Worm (Caenorhabditis elegans) whole organism, L1 larva: ENCODE results near the gene F46E10.3.

Experiments
- C34B4.2 ChIP-seq: sonication (generic microtip); optimal IDR thresholded peaks from 2 replicates; lab custom pipeline; 2017; ENCODE audit warnings: mild to moderate bottlenecking, missing genetic modification characterization, missing compliant biosample characterization
- aha-1 ChIP-seq: fragments of 150-350 bp; optimal IDR thresholded peaks from 2 replicates; lab custom pipeline; 2014; ENCODE audit warnings: missing biosample characterization, missing genetic modification characterization
- blmp-1 ChIP-seq: fragments of 150-350 bp; optimal IDR thresholded peaks from 2 replicates; lab custom pipeline; 2014; ENCODE audit warnings: missing biosample characterization, missing genetic modification characterization
- ceh-82 ChIP-seq, 3 experiments: fragments of 150-350 bp in 1 of 3; sonication (generic microtip) in 2 of 3; optimal IDR thresholded peaks; 2 replicates each; lab custom pipeline; 2014 to 2017; ENCODE audit warnings: missing biosample characterization in 3 of 3, missing genetic modification characterization in 3 of 3
- ceh-88 ChIP-seq: fragments of 200-800 bp; sonication (Bioruptor generic); IDR thresholded peaks from 2 replicates; pipeline ENCODE4 v1.3.6; 2022; ENCODE audit warnings: missing genetic modification characterization, missing compliant biosample characterization
- ceh-90 ChIP-seq: sonication (generic microtip); optimal IDR thresholded peaks from 2 replicates; lab custom pipeline; 2016; ENCODE audit warnings: missing genetic modification characterization, missing compliant biosample characterization
- ces-1 ChIP-seq: fragments of 150-350 bp; optimal IDR thresholded peaks from 2 replicates; lab custom pipeline; 2014; ENCODE audit warnings: missing biosample characterization, missing genetic modification reagents, missing genetic modification characterization
- egl-13 ChIP-seq: sonication (generic microtip); optimal IDR thresholded peaks from 2 replicates; lab custom pipeline; 2016; ENCODE audit warnings: missing genotype, missing genetic modification reagents, missing genetic modification characterization, missing compliant biosample characterization
- egl-27 ChIP-seq, 2 experiments: fragments of 150-350 bp in 1 of 2; sonication (generic microtip); optimal IDR thresholded peaks; 3 replicates each; lab custom pipeline; 2017 to 2018; ENCODE audit warnings: missing biosample characterization in 2 of 2, missing genetic modification characterization in 2 of 2, missing genetic modification reagents in 2 of 2
- elt-3 ChIP-seq, 6 experiments: fragments of 150-350 bp in 1 of 6; sonication (generic microtip); optimal IDR thresholded peaks; 2 replicates each; lab custom pipeline; 2017 to 2018; ENCODE audit warnings: missing biosample characterization in 6 of 6, missing genetic modification characterization in 6 of 6, inconsistent platforms in 1 of 6
- fkh-10 ChIP-seq: sonication (generic microtip); optimal IDR thresholded peaks from 2 replicates; lab custom pipeline; 2017; ENCODE audit warnings: missing biosample characterization, missing genetic modification reagents, missing genetic modification characterization
- fkh-4 ChIP-seq: sonication (generic microtip); optimal IDR thresholded peaks from 2 replicates; lab custom pipeline; 2016; ENCODE audit warnings: missing compliant biosample characterization, missing genetic modification characterization, borderline replicate concordance
- fkh-8 ChIP-seq: sonication (generic microtip); optimal IDR thresholded peaks from 2 replicates; lab custom pipeline; 2016; ENCODE audit warnings: mild to moderate bottlenecking, missing genetic modification characterization, missing compliant biosample characterization
- fos-1 ChIP-seq: fragments of 150-350 bp; optimal IDR thresholded peaks from 2 replicates; lab custom pipeline; 2014; ENCODE audit warnings: missing biosample characterization, missing genetic modification characterization
- hlh-17 ChIP-seq: fragments of 200-800 bp; sonication (Bioruptor generic); optimal IDR thresholded peaks from 2 replicates; lab custom pipeline; 2018; ENCODE audit warnings: missing genetic modification characterization, mild to moderate bottlenecking, missing compliant biosample characterization, moderate library complexity, borderline replicate concordance
- hlh-4 ChIP-seq: sonication (generic microtip); optimal IDR thresholded peaks from 2 replicates; lab custom pipeline; 2016; ENCODE audit warnings: mild to moderate bottlenecking, missing genetic modification characterization, missing compliant biosample characterization
- hpl-2 ChIP-seq: fragments of 150-350 bp; optimal IDR thresholded peaks from 2 replicates; lab custom pipeline; 2014; ENCODE audit warnings: missing biosample characterization, missing genetic modification reagents, missing genetic modification characterization
- irx-1 ChIP-seq: sonication (generic microtip); optimal IDR thresholded peaks from 2 replicates; lab custom pipeline; 2016; ENCODE audit warnings: missing genetic modification characterization, missing compliant biosample characterization
- jun-1 ChIP-seq: fragments of 150-350 bp; optimal IDR thresholded peaks from 2 replicates; lab custom pipeline; 2014; ENCODE audit warnings: missing biosample characterization, missing genetic modification reagents, missing genetic modification characterization
- lin-14 ChIP-seq: fragments of 200-800 bp; sonication (Bioruptor generic); optimal IDR thresholded peaks from 2 replicates; lab custom pipeline; 2018; ENCODE audit warnings: mild to moderate bottlenecking, missing genetic modification characterization, moderate library complexity, missing compliant biosample characterization
- lin-39 ChIP-seq: fragments of 150-350 bp; optimal IDR thresholded peaks from 2 replicates; lab custom pipeline; 2014; ENCODE audit warnings: missing biosample characterization, missing genetic modification reagents, missing genetic modification characterization
- lir-3 ChIP-seq: sonication (generic microtip); optimal IDR thresholded peaks from 2 replicates; lab custom pipeline; 2016; ENCODE audit warnings: mild to moderate bottlenecking, missing genetic modification characterization, moderate library complexity, missing compliant biosample characterization; ENCODE audit not compliant: poor library complexity
- lsy-2 ChIP-seq, 2 experiments: fragments of 150-350 bp; optimal IDR thresholded peaks; 2 replicates each; lab custom pipeline; 2014; ENCODE audit warnings: missing biosample characterization in 2 of 2, missing genetic modification characterization in 2 of 2
- mab-9 ChIP-seq: fragments of 200-800 bp; sonication (Bioruptor generic); IDR thresholded peaks from 2 replicates; pipeline ENCODE4 v1.3.6; 2022; ENCODE audit warnings: missing genetic modification reagents, missing genetic modification characterization, missing compliant biosample characterization
- mdl-1 ChIP-seq, 2 experiments: fragments of 150-350 bp; optimal IDR thresholded peaks; 2 replicates each; lab custom pipeline; 2014 to 2017; ENCODE audit warnings: missing biosample characterization in 2 of 2, missing genetic modification characterization in 2 of 2, inconsistent platforms in 1 of 2
- mef-2 ChIP-seq: fragments of 150-350 bp; optimal IDR thresholded peaks from 2 replicates; lab custom pipeline; 2014; ENCODE audit warnings: missing biosample characterization, missing genetic modification characterization
- mep-1 ChIP-seq: fragments of 150-350 bp; optimal IDR thresholded peaks from 2 replicates; lab custom pipeline; 2014; ENCODE audit warnings: missing biosample characterization, missing genetic modification characterization
- nhr-11 ChIP-seq: fragments of 150-350 bp; optimal IDR thresholded peaks from 2 replicates; lab custom pipeline; 2014; ENCODE audit warnings: missing biosample characterization, missing genetic modification characterization
- nhr-12 ChIP-seq: sonication (generic microtip); optimal IDR thresholded peaks from 2 replicates; lab custom pipeline; 2017; ENCODE audit warnings: missing biosample characterization, missing genetic modification characterization
- nhr-20 ChIP-seq: sonication (generic microtip); optimal IDR thresholded peaks from 2 replicates; lab custom pipeline; 2016; ENCODE audit warnings: mild to moderate bottlenecking, missing genetic modification characterization, missing compliant biosample characterization
- nhr-28 ChIP-seq: fragments of 150-350 bp; optimal IDR thresholded peaks from 2 replicates; lab custom pipeline; 2014; ENCODE audit warnings: missing biosample characterization, missing genetic modification characterization
- nhr-47 ChIP-seq: sonication (generic microtip); optimal IDR thresholded peaks from 2 replicates; lab custom pipeline; 2016; ENCODE audit warnings: mild to moderate bottlenecking, missing genetic modification characterization, moderate library complexity, missing compliant biosample characterization
- nhr-71 ChIP-seq: sonication (generic microtip); optimal IDR thresholded peaks from 2 replicates; lab custom pipeline; 2016; ENCODE audit warnings: mild to moderate bottlenecking, missing genetic modification characterization, moderate library complexity, missing compliant biosample characterization
- nhr-77 ChIP-seq: fragments of 150-350 bp; optimal IDR thresholded peaks from 2 replicates; lab custom pipeline; 2014; ENCODE audit warnings: missing biosample characterization, missing genetic modification characterization
- nhr-84 ChIP-seq: sonication (generic microtip); optimal IDR thresholded peaks from 2 replicates; lab custom pipeline; 2017; ENCODE audit warnings: missing biosample characterization, missing genetic modification characterization
- nhr-90 ChIP-seq: sonication (generic microtip); optimal IDR thresholded peaks from 2 replicates; lab custom pipeline; 2016; ENCODE audit warnings: mild to moderate bottlenecking, missing genetic modification characterization, missing compliant biosample characterization; ENCODE audit not compliant: poor library complexity
- pqm-1 ChIP-seq: sonication (generic microtip); optimal IDR thresholded peaks from 3 replicates; lab custom pipeline; 2017; ENCODE audit warnings: missing biosample characterization, missing genetic modification characterization
- rnt-1 ChIP-seq: sonication (generic microtip); optimal IDR thresholded peaks from 2 replicates; lab custom pipeline; 2016; ENCODE audit warnings: mild to moderate bottlenecking, missing genetic modification characterization, moderate library complexity, missing compliant biosample characterization
- snu-23 ChIP-seq: sonication (generic microtip); optimal IDR thresholded peaks from 2 replicates; lab custom pipeline; 2016; ENCODE audit warnings: missing genetic modification characterization, missing compliant biosample characterization
- sptf-1 ChIP-seq: fragments of 150-350 bp; optimal IDR thresholded peaks from 2 replicates; lab custom pipeline; 2014; ENCODE audit warnings: missing biosample characterization, missing genetic modification characterization
- sup-37 ChIP-seq: fragments of 200-800 bp; sonication (Bioruptor generic); optimal IDR thresholded peaks from 2 replicates; lab custom pipeline; 2018; ENCODE audit warnings: mild to moderate bottlenecking, missing genetic modification characterization, missing compliant biosample characterization
- swsn-7 ChIP-seq: sonication (generic microtip); optimal IDR thresholded peaks from 2 replicates; lab custom pipeline; 2016; ENCODE audit warnings: missing genetic modification characterization, missing compliant biosample characterization
- tlp-1 ChIP-seq: fragments of 150-350 bp; optimal IDR thresholded peaks from 2 replicates; lab custom pipeline; 2014; ENCODE audit warnings: missing biosample characterization, missing genetic modification characterization
- unc-130 ChIP-seq: fragments of 150-350 bp; optimal IDR thresholded peaks from 2 replicates; lab custom pipeline; 2017; ENCODE audit warnings: missing biosample characterization, missing genetic modification characterization, inconsistent platforms
- unc-30 ChIP-seq: sonication (generic microtip); optimal IDR thresholded peaks from 2 replicates; lab custom pipeline; 2017; ENCODE audit warnings: missing biosample characterization, missing genetic modification characterization
- unc-98 ChIP-seq: fragments of 200-800 bp; sonication (Bioruptor generic); IDR thresholded peaks from 2 replicates; pipeline ENCODE4 v1.3.6; 2022; ENCODE audit warnings: missing genetic modification characterization, missing compliant biosample characterization
- xbp-1 ChIP-seq: sonication (generic microtip); optimal IDR thresholded peaks from 2 replicates; lab custom pipeline; 2016; ENCODE audit warnings: missing genetic modification characterization, missing compliant biosample characterization
- zag-1 ChIP-seq: fragments of 150-350 bp; optimal IDR thresholded peaks from 2 replicates; lab custom pipeline; 2014; ENCODE audit warnings: missing biosample characterization, missing genetic modification characterization
- zip-4 ChIP-seq: fragments of 200-800 bp; sonication (Bioruptor generic); optimal IDR thresholded peaks from 2 replicates; lab custom pipeline; 2018; ENCODE audit warnings: mild to moderate bottlenecking, missing genetic modification characterization, moderate library complexity, missing compliant biosample characterization
- ztf-11 ChIP-seq, 2 experiments: sonication (generic microtip); optimal IDR thresholded peaks; 2 replicates each; lab custom pipeline; 2016 to 2017; ENCODE audit warnings: missing genetic modification characterization in 2 of 2, missing biosample characterization in 1 of 2, missing compliant biosample characterization in 1 of 2
- ztf-4 ChIP-seq: fragments of 150-350 bp; optimal IDR thresholded peaks from 2 replicates; lab custom pipeline; 2014; ENCODE audit warnings: missing biosample characterization, missing genetic modification characterization

Gene F46E10.3

DNA sequence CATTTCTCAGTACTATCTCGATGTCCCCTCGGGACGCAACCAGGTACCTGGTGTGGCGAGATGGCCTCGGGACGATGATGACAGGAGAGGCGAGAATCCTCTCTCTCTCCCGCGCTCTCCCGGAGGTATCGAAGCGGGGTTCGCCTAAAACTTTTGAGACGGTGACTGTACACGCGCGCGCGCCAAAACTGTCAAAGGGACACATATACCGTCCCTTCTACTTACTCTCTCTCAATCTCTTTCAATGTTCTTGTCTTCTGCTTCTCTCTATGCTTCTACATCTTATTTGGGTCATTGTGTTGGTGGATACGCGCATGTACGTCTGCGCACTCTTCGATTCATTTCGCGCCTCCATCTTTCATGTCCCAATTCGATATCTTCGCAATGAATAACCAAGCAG lies 23.8 kb downstream of the F46E10.3 start (continued):
- peak; percentile 47 for TF ChIP-seq snu-23 (GFP tag; lab: Kevin White, UChicago)
- no peak for TF ChIP-seq jun-1 (tag; lab: Kevin White, UChicago)
- TF ChIP-seq sptf-1 (tag; lab: Kevin White, UChicago) = no peak
- peak in 1 of 6 experiments; percentile 48 for TF ChIP-seq elt-3 (tag; optimal IDR thresholded peaks at IDR 0.05; lab: Kevin White, UChicago)
- TF ChIP-seq egl-27 (tag; optimal IDR thresholded peaks at IDR 0.05; lab: Kevin White, UChicago) = no peak
- peak; percentile 11 for TF ChIP-seq mep-1 (tag; lab: Kevin White, UChicago)
- no peak for TF ChIP-seq egl-13 (tag; lab: Kevin White, UChicago)
- TF ChIP-seq ces-1 = no peak
- no peak for TF ChIP-seq nhr-28 (tag; lab: Kevin White, UChicago)
- no peak for TF ChIP-seq zip-4 (GFP tag; lab: Kevin White, UChicago)
- TF ChIP-seq lsy-2 (tag; optimal IDR thresholded peaks at IDR 0.05; lab: Kevin White, UChicago) = peak in 1 of 2 experiments; percentile 38
- TF ChIP-seq zag-1 (tag; lab: Kevin White, UChicago) = no peak
- no peak for TF ChIP-seq C34B4.2 (tag; lab: Kevin White, UChicago)
- TF ChIP-seq ceh-82 (tag; optimal IDR thresholded peaks at IDR 0.05; lab: Kevin White, UChicago) = no peak
- no peak for TF ChIP-seq unc-98
- no peak for TF ChIP-seq fkh-4 (tag; lab: Kevin White, UChicago)
- TF ChIP-seq ztf-4 (tag; lab: Kevin White, UChicago) = no peak
- TF ChIP-seq fkh-10 (GFP tag; lab: Kevin White, UChicago) = no peak
- TF ChIP-seq nhr-11 (tag; lab: Kevin White, UChicago) = no peak
- TF ChIP-seq hlh-4 = no peak
- TF ChIP-seq nhr-12 (tag; lab: Kevin White, UChicago) = no peak
- TF ChIP-seq nhr-84 (tag; lab: Kevin White, UChicago) = no peak
- no peak for TF ChIP-seq xbp-1
- no peak for TF ChIP-seq sup-37 (GFP tag; lab: Kevin White, UChicago)
- TF ChIP-seq mab-9 (GFP tag; lab: Robert Waterston, UW) = no peak
- no peak for TF ChIP-seq ceh-88 (GFP tag; lab: Robert Waterston, UW)
- no peak for TF ChIP-seq fos-1 (tag; lab: Kevin White, UChicago)
- TF ChIP-seq lin-39 = no peak
- TF ChIP-seq aha-1 (tag; lab: Kevin White, UChicago) = no peak
- no peak for TF ChIP-seq nhr-47 (tag; lab: Kevin White, UChicago)
- TF ChIP-seq mdl-1 (tag; optimal IDR thresholded peaks at IDR 0.05; lab: Kevin White, UChicago) = peak in 1 of 2 experiments; percentile 22
- no peak for TF ChIP-seq nhr-77
- TF ChIP-seq hlh-17 (GFP tag; lab: Kevin White, UChicago) = no peak
- TF ChIP-seq ztf-11 (tag; optimal IDR thresholded peaks at IDR 0.05; lab: Kevin White, UChicago) = no peak
- TF ChIP-seq lir-3 = no peak
- no peak for TF ChIP-seq fkh-8 (tag; lab: Kevin White, UChicago)
- peak; percentile 63 for TF ChIP-seq blmp-1 (tag; lab: Kevin White, UChicago)
- TF ChIP-seq unc-30 (tag; lab: Kevin White, UChicago) = no peak
- no peak for TF ChIP-seq hpl-2

DNA sequence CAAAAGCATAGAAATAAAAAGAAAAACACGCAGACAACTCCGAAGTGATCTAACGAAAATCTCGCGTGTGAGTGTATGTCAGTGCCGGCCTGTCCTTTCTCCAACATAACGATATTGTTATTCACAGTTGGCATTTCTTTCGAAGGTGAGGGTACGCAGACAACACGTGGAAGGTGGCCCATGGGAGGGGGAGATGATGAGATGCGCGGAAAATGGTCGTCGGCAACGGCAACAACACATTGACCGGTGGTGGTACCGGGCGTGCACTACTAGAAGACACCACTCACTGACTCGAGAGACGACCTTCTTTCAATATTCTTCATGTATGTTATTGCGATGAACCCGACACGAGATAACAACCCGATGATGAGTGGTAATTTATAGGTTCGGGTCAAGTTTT lies 26.9 kb downstream of the F46E10.3 start:
- no peak for TF ChIP-seq unc-30 (tag; lab: Kevin White, UChicago)
- no peak for TF ChIP-seq pqm-1 (tag; lab: Kevin White, UChicago)
- peak; percentile 40 for TF ChIP-seq mep-1 (tag; lab: Kevin White, UChicago)
- TF ChIP-seq nhr-71 (tag; lab: Kevin White, UChicago) = peak; percentile 6
- peak; percentile 28 for TF ChIP-seq nhr-90 (tag; lab: Kevin White, UChicago)
- peak; percentile 42 for TF ChIP-seq snu-23 (GFP tag; lab: Kevin White, UChicago)
- TF ChIP-seq nhr-12 (tag; lab: Kevin White, UChicago) = no peak
- no peak for TF ChIP-seq lir-3
- no peak for TF ChIP-seq ces-1
- TF ChIP-seq nhr-28 (tag; lab: Kevin White, UChicago) = no peak
- TF ChIP-seq ceh-90 (tag; lab: Kevin White, UChicago) = no peak
- TF ChIP-seq unc-130 = no peak
- peak; percentile 41 for TF ChIP-seq nhr-20 (tag; lab: Kevin White, UChicago)
- TF ChIP-seq mef-2 (tag; lab: Kevin White, UChicago) = no peak
- no peak for TF ChIP-seq tlp-1 (tag; lab: Kevin White, UChicago)
- no peak for TF ChIP-seq ztf-4 (tag; lab: Kevin White, UChicago)
- no peak for TF ChIP-seq nhr-47 (tag; lab: Kevin White, UChicago)
- no peak for TF ChIP-seq swsn-7 (tag; lab: Kevin White, UChicago)
- TF ChIP-seq xbp-1 = no peak
- peak; percentile 77 for TF ChIP-seq lin-14
- TF ChIP-seq hpl-2 = no peak
- TF ChIP-seq rnt-1 = no peak
- TF ChIP-seq blmp-1 (tag; lab: Kevin White, UChicago) = peak; percentile 37
- no peak for TF ChIP-seq irx-1 (tag; lab: Kevin White, UChicago)
